Fruit fly (Drosophila melanogaster): ENCODE measurements around the gene Syx17.

DNA sequence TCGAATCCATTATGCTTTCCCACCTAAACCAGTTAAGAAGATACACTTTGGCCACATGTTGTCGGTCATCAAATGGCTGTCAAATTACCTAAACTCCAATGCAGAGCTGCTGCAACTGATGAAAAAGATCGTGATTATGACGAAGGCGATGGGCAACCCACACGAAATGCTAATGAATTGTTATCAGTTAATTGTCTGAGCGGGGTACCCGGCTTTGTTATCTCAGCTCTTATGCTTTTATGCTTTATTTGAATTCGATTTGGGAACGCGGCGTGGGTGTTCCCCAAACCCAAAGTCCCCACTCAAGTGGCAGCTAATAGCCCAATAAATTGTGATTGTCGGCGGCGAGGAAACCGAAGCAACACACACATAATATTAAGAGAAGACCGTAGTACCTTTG lies 20.7 kb upstream of the Syx17 start:
- peak; percentile 6 for TF ChIP-seq kni (GFP tag; optimal IDR thresholded peaks at IDR 0.05)
- no peak for TF ChIP-seq CG6813 (GFP tag; optimal IDR thresholded peaks at IDR 0.05)
- TF ChIP-seq CG10321 (GFP tag; IDR thresholded peaks at IDR 0.05): no peak
- TF ChIP-seq CG10979 (tag; optimal IDR thresholded peaks at IDR 0.05): no peak
- TF ChIP-seq CG6791 (GFP tag; IDR thresholded peaks at IDR 0.05; ENCODE audit: partially characterized antibody): no peak
- no peak for TF ChIP-seq CG34376 (GFP tag; optimal IDR thresholded peaks at IDR 0.05)
- TF ChIP-seq CG31224 (GFP tag; IDR thresholded peaks at IDR 0.05): no peak
- no peak for TF ChIP-seq CG1792 (GFP tag; optimal IDR thresholded peaks at IDR 0.05)
- no peak for TF ChIP-seq CG30020 (tag; optimal IDR thresholded peaks at IDR 0.05)
- TF ChIP-seq Kr (GFP tag; optimal IDR thresholded peaks at IDR 0.05): no peak
- TF ChIP-seq CG16813 (GFP tag; IDR thresholded peaks at IDR 0.05; ENCODE audit: partially characterized antibody): no peak
- TF ChIP-seq trem (tag; optimal IDR thresholded peaks at IDR 0.05): no peak
